Fruit fly (Drosophila melanogaster): ENCODE measurements around the gene CG12689.

The CG12689 gene

DNA sequence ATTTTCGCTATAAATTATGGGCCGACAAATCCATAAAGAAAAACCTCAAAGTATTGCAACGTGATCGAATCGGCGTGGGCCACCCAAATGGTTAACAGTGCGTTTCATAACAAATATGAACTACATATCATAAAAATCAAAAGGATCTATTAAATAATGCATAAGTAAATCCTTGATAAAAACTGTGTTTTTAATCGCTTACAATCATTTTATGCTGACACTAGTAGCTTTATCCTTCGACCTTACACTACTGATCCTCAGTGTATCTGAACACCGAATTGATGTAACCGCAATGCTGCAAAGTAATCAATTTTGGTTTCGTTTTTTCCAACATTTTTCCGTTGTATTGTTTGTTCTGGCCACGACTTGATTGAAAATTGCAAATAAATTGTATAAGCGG, 23.3 kb downstream of the CG12689 start:
- TF ChIP-seq eg (GFP tag; IDR thresholded peaks at IDR 0.05) (0 out of 3 replicates have a peak, but pooled peaks have one; percentile 9), CG15336 (GFP tag; IDR thresholded peaks at IDR 0.05) (no peak), fd85E (GFP tag; optimal IDR thresholded peaks at IDR 0.05) (no peak), cyc (GFP tag; optimal IDR thresholded peaks at IDR 0.05) (peak; percentile 5), Met (GFP tag; optimal IDR thresholded peaks at IDR 0.05) (peak; percentile 22), CG6276 (GFP tag; optimal IDR thresholded peaks at IDR 0.05) (no peak), ss (GFP tag; optimal IDR thresholded peaks at IDR 0.05) (no peak), Sox15 (GFP tag; optimal IDR thresholded peaks at IDR 0.05) (no peak), lz (GFP tag; optimal IDR thresholded peaks at IDR 0.05) (peak; percentile 12), CG10669 (GFP tag; optimal IDR thresholded peaks at IDR 0.05) (no peak), svp (GFP tag) (peak; percentile 73), CG10631 (GFP tag; optimal IDR thresholded peaks at IDR 0.05) (no peak), Eip78C (GFP tag) (peak; percentile 42), esn (GFP tag; optimal IDR thresholded peaks at IDR 0.05) (peak; percentile 12), OdsH (GFP tag; optimal IDR thresholded peaks at IDR 0.05) (no peak), CG3032 (tag; optimal IDR thresholded peaks at IDR 0.05) (no peak), Hr38 (GFP tag; optimal IDR thresholded peaks at IDR 0.05) (no peak), Eip93F (GFP tag; optimal IDR thresholded peaks at IDR 0.05) (no peak), dac (GFP tag; optimal IDR thresholded peaks at IDR 0.05) (no peak), CG8119 (GFP tag; IDR thresholded peaks at IDR 0.05) (no peak), spab (GFP tag; optimal IDR thresholded peaks at IDR 0.05) (no peak), Hr39 (GFP tag; optimal IDR thresholded peaks at IDR 0.05) (peak; percentile 31), fd59A (GFP tag; optimal IDR thresholded peaks at IDR 0.05) (no peak), CG11762 (GFP tag; optimal IDR thresholded peaks at IDR 0.05; ENCODE audit: insufficient read depth) (no peak), CG31627 (GFP tag; optimal IDR thresholded peaks at IDR 0.05) (peak; percentile 11), CG16779 (tag; optimal IDR thresholded peaks at IDR 0.05) (no peak), CG7368 (GFP tag; optimal IDR thresholded peaks at IDR 0.05) (no peak), CG6163 (GFP tag; IDR thresholded peaks at IDR 0.05) (peak; percentile 33; the same call in 1 of the 3 replicates), net (GFP tag; optimal IDR thresholded peaks at IDR 0.05) (no peak), Sox102F (GFP tag; optimal IDR thresholded peaks at IDR 0.05) (peak; percentile 30), CG4318 (GFP tag; optimal IDR thresholded peaks at IDR 0.05) (no peak), acj6 (GFP tag; optimal IDR thresholded peaks at IDR 0.05) (no peak)

- TF ChIP-seq CG15336 (GFP tag; IDR thresholded peaks at IDR 0.05) = no peak
- no peak for TF ChIP-seq fd59A (GFP tag; optimal IDR thresholded peaks at IDR 0.05)
- no peak for TF ChIP-seq CG34406 (GFP tag; optimal IDR thresholded peaks at IDR 0.05)
- TF ChIP-seq CG6792 (GFP tag; optimal IDR thresholded peaks at IDR 0.05) = no peak
- TF ChIP-seq CG6163 (GFP tag; IDR thresholded peaks at IDR 0.05) = peak; percentile 22; the same call in 1 of the 3 replicates
- TF ChIP-seq Eip78C (GFP tag) = peak; percentile 57
- TF ChIP-seq CG8632 (GFP tag; optimal IDR thresholded peaks at IDR 0.05) = no peak
- no peak for TF ChIP-seq CG1621 (tag; optimal IDR thresholded peaks at IDR 0.05)
- TF ChIP-seq svp (GFP tag) = peak; percentile 59
Measured at dm6 chrX:7560720-7561119, 25.2 kb downstream of the CG12689 start.

DNA sequence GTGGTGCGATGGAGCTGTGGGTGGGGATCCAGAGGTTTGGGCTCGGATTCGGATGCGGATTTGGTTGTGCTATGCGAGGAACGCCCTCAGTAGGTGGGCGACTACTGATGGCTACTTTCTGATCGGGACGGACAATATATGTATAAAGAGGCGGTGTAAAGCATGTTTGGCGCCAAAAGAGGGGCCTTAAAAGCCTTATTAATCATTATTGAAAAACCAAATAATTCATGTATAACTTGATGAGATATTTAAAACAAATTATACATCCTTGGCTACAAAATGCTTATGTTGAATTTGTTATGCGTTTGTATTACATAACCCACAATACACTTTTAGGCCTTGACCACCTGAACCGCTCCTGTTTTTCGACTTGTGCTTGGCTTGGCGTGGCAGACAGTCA, 26.0 kb downstream of the CG12689 start:
- TF ChIP-seq OdsH (GFP tag; optimal IDR thresholded peaks at IDR 0.05) (no peak), Eip75B (GFP tag; optimal IDR thresholded peaks at IDR 0.05) (peak; percentile 8), spab (GFP tag; optimal IDR thresholded peaks at IDR 0.05) (peak; percentile 7), CG3919 (GFP tag; optimal IDR thresholded peaks at IDR 0.05) (peak; percentile 13), eg (GFP tag; IDR thresholded peaks at IDR 0.05) (0 out of 3 replicates have a peak, but pooled peaks have one; percentile 24), CG10669 (GFP tag; optimal IDR thresholded peaks at IDR 0.05) (peak; percentile 8), Met (GFP tag; optimal IDR thresholded peaks at IDR 0.05) (no peak), Eip78C (GFP tag) (peak; percentile 64), Hr39 (GFP tag; optimal IDR thresholded peaks at IDR 0.05) (no peak), Ets96B (tag; optimal IDR thresholded peaks at IDR 0.05) (peak; percentile 13), cyc (GFP tag; optimal IDR thresholded peaks at IDR 0.05) (peak; percentile 5), Blimp-1 (GFP tag; optimal IDR thresholded peaks at IDR 0.05) (no peak), CG6792 (GFP tag; optimal IDR thresholded peaks at IDR 0.05) (no peak), Eip93F (GFP tag; optimal IDR thresholded peaks at IDR 0.05) (no peak), CG3032 (tag; optimal IDR thresholded peaks at IDR 0.05) (peak; percentile 3), CG6276 (GFP tag; optimal IDR thresholded peaks at IDR 0.05) (no peak), Hr4 (GFP tag; optimal IDR thresholded peaks at IDR 0.05) (peak; percentile 19), CG6808 (GFP tag; optimal IDR thresholded peaks at IDR 0.05) (peak; percentile 10), CG11902 (GFP tag; optimal IDR thresholded peaks at IDR 0.05) (peak; percentile 19)
